Worm (Caenorhabditis elegans) whole organism, young adult: ENCODE measurements around the gene nspg-7.1.

ENCODE experiments used
- B0261.1 ChIP-seq: sonication (generic microtip); optimal IDR thresholded peaks from 2 replicates; lab custom pipeline; 2016; ENCODE audit warnings: mild to moderate bottlenecking, missing genetic modification characterization, moderate library complexity, missing compliant biosample characterization
- F49E8.2 ChIP-seq: sonication (generic microtip); optimal IDR thresholded peaks from 3 replicates; lab custom pipeline; 2017; ENCODE audit warnings: missing genetic modification characterization, mild to moderate bottlenecking, missing compliant biosample characterization, antibody characterized with exemption, moderate library complexity; ENCODE audit not compliant: insufficient read depth
- F55B11.4 ChIP-seq: sonication (generic microtip); optimal IDR thresholded peaks from 2 replicates; lab custom pipeline; 2016; ENCODE audit warnings: missing compliant biosample characterization, missing genetic modification characterization, borderline replicate concordance; ENCODE audit not compliant: insufficient read depth
- K11D2.4 ChIP-seq: fragments of 200-800 bp; sonication (Bioruptor generic); IDR thresholded peaks from 2 replicates; pipeline ENCODE4 v1.3.6; 2022; ENCODE audit warnings: missing genetic modification reagents, missing genetic modification characterization, missing compliant biosample characterization
- Y53G8AR.9 ChIP-seq: fragments of 200-800 bp; sonication (Bioruptor generic); conservative IDR thresholded peaks from 2 replicates; pipeline ENCODE4 v1.3.6; 2022; ENCODE audit warnings: missing genetic modification reagents, missing genetic modification characterization, missing compliant biosample characterization
- athp-1 ChIP-seq: sonication (generic microtip); optimal IDR thresholded peaks from 2 replicates; lab custom pipeline; 2017; ENCODE audit warnings: mild to moderate bottlenecking, missing genetic modification characterization, missing compliant biosample characterization
- bed-1 ChIP-seq: fragments of 200-800 bp; sonication (Bioruptor generic); IDR thresholded peaks from 2 replicates; pipeline ENCODE4 v1.3.6; 2022; ENCODE audit warnings: missing genetic modification reagents, missing genetic modification characterization, missing compliant biosample characterization
- cebp-1 ChIP-seq, 2 experiments: fragments of 200-800 bp in 1 of 2; sonication (Bioruptor generic) in 1 of 2; sonication (generic microtip) in 1 of 2; IDR thresholded peaks in 1 of 2; optimal IDR thresholded peaks in 1 of 2; 2 replicates each; pipeline versions ENCODE4 v1.3.6 to Lab custom; 2017 to 2022; ENCODE audit warnings: missing compliant biosample characterization in 2 of 2, missing genetic modification characterization in 2 of 2, mild to moderate bottlenecking in 1 of 2, missing genetic modification reagents in 1 of 2, moderate library complexity in 1 of 2
- ceh-40 ChIP-seq: fragments of 200-800 bp; sonication (Bioruptor generic); IDR thresholded peaks from 2 replicates; pipeline ENCODE4 v1.3.6; 2022; ENCODE audit warnings: missing genetic modification characterization, missing compliant biosample characterization
- ceh-58 ChIP-seq: fragments of 200-800 bp; sonication (Bioruptor generic); IDR thresholded peaks from 2 replicates; pipeline ENCODE4 v1.3.6; 2022; ENCODE audit warnings: missing genetic modification characterization, missing compliant biosample characterization
- ceh-91 ChIP-seq: fragments of 200-800 bp; sonication (Bioruptor generic); IDR thresholded peaks from 2 replicates; pipeline ENCODE4 v1.3.6; 2022; ENCODE audit warnings: missing genetic modification reagents, missing genetic modification characterization, missing compliant biosample characterization
- egl-18 ChIP-seq: fragments of 200-800 bp; sonication (Bioruptor generic); IDR thresholded peaks from 2 replicates; pipeline ENCODE4 v1.3.6; 2022; ENCODE audit warnings: missing genetic modification reagents, missing genetic modification characterization, missing compliant biosample characterization
- ets-4 ChIP-seq: fragments of 200-800 bp; sonication (Bioruptor generic); optimal IDR thresholded peaks from 2 replicates; lab custom pipeline; 2018; ENCODE audit warnings: mild to moderate bottlenecking, missing genetic modification characterization, missing compliant biosample characterization
- fkh-3 ChIP-seq: sonication (generic microtip); optimal IDR thresholded peaks from 2 replicates; lab custom pipeline; 2016; ENCODE audit warnings: mild to moderate bottlenecking, missing genetic modification characterization, missing compliant biosample characterization
- hlh-26 ChIP-seq: fragments of 200-800 bp; sonication (Bioruptor generic); conservative IDR thresholded peaks from 2 replicates; pipeline ENCODE4 v1.3.6; 2022; ENCODE audit warnings: missing genetic modification reagents, missing genetic modification characterization, missing compliant biosample characterization
- hmg-1.2 ChIP-seq: fragments of 200-800 bp; sonication (Bioruptor generic); IDR thresholded peaks from 2 replicates; pipeline ENCODE4 v1.3.6; 2022; ENCODE audit warnings: missing genetic modification reagents, missing genetic modification characterization, missing compliant biosample characterization
- let-526 ChIP-seq: fragments of 200-800 bp; sonication (Bioruptor generic); IDR thresholded peaks from 2 replicates; pipeline ENCODE4 v1.3.6; 2022; ENCODE audit warnings: missing genetic modification reagents, missing genetic modification characterization, missing compliant biosample characterization
- let-607 ChIP-seq, 2 experiments: fragments of 200-800 bp in 1 of 2; sonication (Bioruptor generic) in 1 of 2; sonication (generic microtip) in 1 of 2; optimal IDR thresholded peaks; 2 replicates each; lab custom pipeline; 2016 to 2018; ENCODE audit warnings: mild to moderate bottlenecking in 2 of 2, missing compliant biosample characterization in 2 of 2, missing genetic modification characterization in 2 of 2, moderate library complexity in 2 of 2, missing genotype in 1 of 2
- lin-26 ChIP-seq: fragments of 200-800 bp; sonication (Bioruptor generic); IDR thresholded peaks from 2 replicates; pipeline ENCODE4 v1.3.6; 2022; ENCODE audit warnings: missing genetic modification reagents, missing genetic modification characterization, missing compliant biosample characterization
- lin-35 ChIP-seq, 3 experiments: fragments of 150-350 bp in 2 of 3; sonication (generic microtip) in 1 of 3; optimal IDR thresholded peaks; 2 replicates each; lab custom pipeline; 2014 to 2018; ENCODE audit warnings: missing biosample characterization in 3 of 3, missing genetic modification characterization in 3 of 3, missing genetic modification reagents in 3 of 3
- lin-40 ChIP-seq: sonication (generic microtip); optimal IDR thresholded peaks from 2 replicates; lab custom pipeline; 2016; ENCODE audit warnings: missing genetic modification characterization, mild to moderate bottlenecking, missing compliant biosample characterization, missing genotype, missing genetic modification reagents
- madf-10 ChIP-seq: sonication (generic microtip); optimal IDR thresholded peaks from 2 replicates; lab custom pipeline; 2016; ENCODE audit warnings: mild to moderate bottlenecking, missing genetic modification characterization, missing compliant biosample characterization
- mcd-1 ChIP-seq: fragments of 200-800 bp; sonication (Bioruptor generic); IDR thresholded peaks from 2 replicates; pipeline ENCODE4 v1.3.6; 2022; ENCODE audit warnings: missing genetic modification reagents, missing genetic modification characterization, missing compliant biosample characterization
- nfya-2 ChIP-seq: fragments of 200-800 bp; sonication (Bioruptor generic); IDR thresholded peaks from 2 replicates; pipeline ENCODE4 v1.3.6; 2022; ENCODE audit warnings: missing genetic modification reagents, missing genetic modification characterization, missing compliant biosample characterization
- nhr-80 ChIP-seq: sonication (generic microtip); optimal IDR thresholded peaks from 2 replicates; lab custom pipeline; 2016; ENCODE audit warnings: missing genetic modification characterization, missing compliant biosample characterization
- pbrm-1 ChIP-seq: fragments of 200-800 bp; sonication (Bioruptor generic); IDR thresholded peaks from 2 replicates; pipeline ENCODE4 v1.3.6; 2022; ENCODE audit warnings: missing genetic modification reagents, missing genetic modification characterization, missing compliant biosample characterization
- sdz-38 ChIP-seq: sonication (generic microtip); optimal IDR thresholded peaks from 2 replicates; lab custom pipeline; 2016; ENCODE audit warnings: missing genotype, missing genetic modification characterization, missing compliant biosample characterization
- sea-2 ChIP-seq: fragments of 200-800 bp; sonication (Bioruptor generic); IDR thresholded peaks from 2 replicates; pipeline ENCODE4 v1.3.6; 2022; ENCODE audit warnings: missing genetic modification characterization, missing compliant biosample characterization
- snpc-1.1 ChIP-seq: sonication (generic microtip); optimal IDR thresholded peaks from 2 replicates; lab custom pipeline; 2017; ENCODE audit warnings: missing genetic modification characterization, mild to moderate bottlenecking, missing compliant biosample characterization, antibody characterized with exemption, moderate library complexity, missing genotype, missing genetic modification reagents; ENCODE audit not compliant: insufficient read depth
- snpc-1.3 ChIP-seq: sonication (generic microtip); optimal IDR thresholded peaks from 2 replicates; lab custom pipeline; 2017; ENCODE audit warnings: missing genetic modification characterization, mild to moderate bottlenecking, missing compliant biosample characterization, antibody characterized with exemption, moderate library complexity, missing genotype, missing genetic modification reagents; ENCODE audit not compliant: insufficient read depth
- snpc-3.4 ChIP-seq: sonication (generic microtip); optimal IDR thresholded peaks from 2 replicates; lab custom pipeline; 2017; ENCODE audit warnings: missing genetic modification characterization, mild to moderate bottlenecking, missing compliant biosample characterization, antibody characterized with exemption, moderate library complexity, missing genotype, missing genetic modification reagents
- somi-1 ChIP-seq: fragments of 200-800 bp; sonication (Bioruptor generic); optimal IDR thresholded peaks from 2 replicates; lab custom pipeline; 2018; ENCODE audit warnings: mild to moderate bottlenecking, missing genetic modification characterization, missing compliant biosample characterization
- unc-130 ChIP-seq: sonication (generic microtip); optimal IDR thresholded peaks from 2 replicates; lab custom pipeline; 2016; ENCODE audit warnings: missing genetic modification reagents, missing genetic modification characterization, missing compliant biosample characterization
- unc-62 ChIP-seq: fragments of 150-350 bp; optimal IDR thresholded peaks from 2 replicates; lab custom pipeline; 2014; ENCODE audit warnings: missing biosample characterization, missing genetic modification reagents, missing genetic modification characterization
- ztf-26 ChIP-seq: sonication (generic microtip); optimal IDR thresholded peaks from 2 replicates; lab custom pipeline; 2017; ENCODE audit warnings: missing genetic modification characterization, missing compliant biosample characterization
- ztf-6 ChIP-seq: fragments of 200-800 bp; sonication (Bioruptor generic); IDR thresholded peaks from 2 replicates; pipeline ENCODE4 v1.3.6; 2022; ENCODE audit warnings: missing genetic modification reagents, missing genetic modification characterization, missing compliant biosample characterization

The nspg-7.1 gene

DNA sequence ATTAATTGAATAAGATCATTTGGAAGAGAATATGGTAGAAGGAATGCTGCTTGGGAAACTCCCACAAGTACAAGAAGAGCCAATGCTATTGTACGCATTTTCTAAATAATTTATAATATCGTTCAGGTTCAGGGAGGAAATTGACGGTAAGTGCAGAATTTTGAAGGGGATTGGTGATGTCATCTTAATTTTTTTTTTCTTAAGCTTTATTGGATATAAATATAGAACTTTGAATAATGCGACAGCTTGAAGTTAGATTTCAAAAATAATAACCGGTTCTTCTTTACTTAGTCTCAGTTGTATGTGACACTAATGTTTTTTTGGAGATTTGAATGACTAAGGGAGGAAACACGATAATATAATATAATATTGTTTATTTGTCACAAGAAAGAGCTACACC lies at the start of gene nspg-7.1:
nspg-7.1 (minus strand) TSS at position 101 of the 400 bp plus-strand sequence.
- no peak for TF ChIP-seq ceh-58 (GFP tag; lab: Robert Waterston, UW)
- TF ChIP-seq ceh-40, result no peak
- no peak for TF ChIP-seq lin-26 (GFP tag; lab: Robert Waterston, UW)
- no peak for TF ChIP-seq pbrm-1 (GFP tag; lab: Robert Waterston, UW)

DNA sequence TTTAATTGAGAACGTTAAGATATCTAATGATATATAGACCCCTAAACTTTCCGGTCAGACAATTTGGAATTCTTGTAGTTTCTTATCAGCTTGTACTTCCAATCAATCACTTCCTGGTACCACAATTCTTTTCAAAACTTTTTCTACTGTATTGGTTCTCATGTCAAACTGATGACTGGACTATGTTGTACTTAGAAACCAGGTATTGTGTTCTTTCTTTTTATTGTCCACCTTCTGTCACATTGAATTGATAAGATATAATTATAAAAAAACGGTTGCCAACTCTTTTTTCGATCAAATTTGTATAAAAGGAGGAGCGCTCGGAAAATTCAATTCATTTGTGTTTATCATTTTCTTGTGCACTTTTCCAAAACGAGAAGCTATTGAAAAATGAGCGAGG lies 47.6 kb upstream of the nspg-7.1 start, which contains the start of gene C10C5.4:
C10C5.4 (plus strand) TSS at position 281 of the 400 bp plus-strand sequence.
- TF ChIP-seq let-607 (tag; optimal IDR thresholded peaks at IDR 0.05; lab: Kevin White, UChicago), result peak in 1 of 2 experiments; percentile 6
- TF ChIP-seq nhr-80 (tag; lab: Kevin White, UChicago), result peak; percentile 76
- TF ChIP-seq ztf-6, result no peak

DNA sequence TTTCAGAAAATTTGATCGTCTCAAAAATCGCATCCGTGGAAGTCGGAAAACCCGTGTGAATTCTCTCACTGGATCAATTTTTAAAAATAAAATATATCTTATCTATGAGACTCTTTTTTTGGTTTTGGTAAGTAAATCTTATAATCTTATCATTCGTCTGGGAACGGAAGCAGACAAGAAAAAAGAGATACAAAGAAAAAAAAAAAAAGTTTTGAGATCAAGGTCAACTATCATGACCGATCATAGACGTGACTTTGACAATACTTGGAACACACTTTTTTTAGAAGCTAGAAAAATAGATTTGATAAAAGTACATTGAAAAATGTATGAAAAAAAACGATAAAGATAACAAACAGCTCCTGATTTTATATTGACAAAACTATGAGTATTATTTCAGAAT lies 45.9 kb upstream of the nspg-7.1 start:
- TF ChIP-seq athp-1 (no peak), lin-40 (peak; percentile 30), K11D2.4 (GFP tag; lab: Robert Waterston, UW) (peak; percentile 63; the same call in 1 of the 2 replicates), ceh-40 (no peak), unc-130 (GFP tag; lab: Kevin White, UChicago) (no peak), ztf-26 (tag; lab: Kevin White, UChicago) (peak; percentile 56), somi-1 (GFP tag; lab: Kevin White, UChicago) (peak; percentile 10)

DNA sequence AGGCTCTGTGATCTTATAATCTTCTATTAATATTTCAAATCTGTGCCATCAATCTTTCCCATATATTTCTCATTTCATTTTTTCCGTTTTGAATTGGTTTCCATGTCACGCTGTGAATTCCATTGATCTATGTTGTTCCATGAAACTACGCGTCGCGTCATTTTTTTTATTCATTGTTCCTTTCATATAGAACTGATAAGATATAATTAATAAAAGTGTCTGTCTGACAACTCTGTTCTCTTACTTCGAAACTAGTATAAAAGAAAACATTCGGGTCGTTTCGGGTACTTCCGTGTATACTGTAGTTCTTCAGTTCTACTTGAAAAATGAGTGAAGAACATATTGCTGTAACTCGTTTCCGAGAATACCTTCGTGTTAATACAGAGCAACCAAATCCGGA lies 43.9 kb upstream of the nspg-7.1 start, which contains the start of gene C10C5.3:
C10C5.3 (plus strand) TSS at position 301 of the 400 bp plus-strand sequence.
- TF ChIP-seq ets-4 (GFP tag; lab: Kevin White, UChicago), result no peak
- TF ChIP-seq unc-130 (GFP tag; lab: Kevin White, UChicago), result no peak
- TF ChIP-seq let-526 (GFP tag; lab: Robert Waterston, UW), result no peak
- no peak for TF ChIP-seq madf-10 (tag; lab: Kevin White, UChicago)
- no peak for TF ChIP-seq egl-18
- TF ChIP-seq snpc-1.3 (tag; lab: Kevin White, UChicago), result no peak
- no peak for TF ChIP-seq F55B11.4 (tag; lab: Kevin White, UChicago)
- TF ChIP-seq athp-1, result no peak

DNA sequence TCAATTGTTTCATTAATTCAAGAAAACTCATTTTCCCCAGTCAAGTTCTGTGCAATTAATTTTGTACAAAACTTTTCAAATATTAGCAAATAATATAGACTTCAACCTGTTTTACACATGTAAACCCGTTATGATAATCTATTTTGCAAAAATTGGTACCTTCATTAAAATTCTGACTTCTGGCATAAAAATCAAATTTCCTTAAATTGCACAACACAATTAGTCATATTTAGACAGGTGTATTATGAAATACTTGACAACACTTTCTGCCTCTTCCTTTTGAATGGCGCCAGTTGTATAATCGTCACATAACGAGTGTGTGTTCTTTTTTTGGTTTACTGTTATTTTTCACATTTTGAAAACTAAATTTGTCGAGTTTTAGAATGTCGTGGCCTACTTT lies 40.5 kb upstream of the nspg-7.1 start, which contains the start of gene fbxc-58:
fbxc-58 (plus strand) TSS at position 383 of the 400 bp plus-strand sequence.
- TF ChIP-seq unc-62, result peak; percentile 96
- TF ChIP-seq nhr-80 (tag; lab: Kevin White, UChicago), result peak; percentile 33
- TF ChIP-seq cebp-1 (GFP tag; IDR thresholded peaks at IDR 0.05; lab: Robert Waterston, UW), result peak; percentile 93
- peak; percentile 93 for TF ChIP-seq cebp-1 (tag; optimal IDR thresholded peaks at IDR 0.05; lab: Kevin White, UChicago)
- no peak for TF ChIP-seq hlh-26
- TF ChIP-seq, all 124 proteins: peak for 3

DNA sequence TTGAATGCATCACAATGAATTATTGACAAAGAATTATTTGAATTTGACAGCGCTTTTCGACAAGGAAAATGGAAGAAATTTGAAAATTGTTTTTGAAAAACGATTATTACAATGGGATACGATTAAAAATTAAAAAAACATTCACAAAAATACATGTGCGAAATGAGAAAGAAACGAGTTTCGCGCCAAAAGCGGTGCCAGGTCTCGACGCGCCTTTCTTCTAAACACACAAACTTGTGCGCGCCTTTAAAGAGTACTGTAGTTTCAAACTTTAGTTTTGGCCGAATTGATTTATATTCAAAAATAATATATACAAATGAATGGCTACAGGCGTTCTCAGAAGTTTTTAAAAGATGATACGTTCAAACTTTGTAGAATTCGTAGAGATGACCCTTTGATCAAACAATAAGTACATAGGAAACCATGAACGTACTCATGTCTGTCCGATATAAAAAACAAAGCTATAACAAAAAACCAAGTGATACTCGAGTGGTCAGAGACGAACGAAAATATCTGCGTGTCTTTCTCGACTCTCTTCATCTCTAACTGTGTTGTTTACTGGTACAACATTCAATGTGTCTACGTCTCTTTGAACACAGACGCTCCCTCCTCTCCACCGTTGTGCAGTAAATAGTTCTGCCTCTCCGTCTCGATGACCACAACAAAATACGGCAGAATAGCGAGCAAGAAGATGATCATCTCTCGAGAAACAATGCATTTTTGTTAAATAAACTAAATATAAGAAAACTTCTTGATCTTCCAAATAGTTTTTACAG lies 37.4 kb upstream of the nspg-7.1 start:
- TF ChIP-seq snpc-1.1 (tag; lab: Kevin White, UChicago) (peak; percentile 37), fkh-3 (tag; lab: Kevin White, UChicago) (no peak), nfya-2 (GFP tag; lab: Robert Waterston, UW) (no peak), nhr-80 (tag; lab: Kevin White, UChicago) (peak; percentile 15), mcd-1 (GFP tag; lab: Robert Waterston, UW) (peak; percentile 35; the same call in 1 of the 2 replicates), F49E8.2 (tag; lab: Kevin White, UChicago) (peak; percentile 42), B0261.1 (no peak), lin-35 (GFP tag; optimal IDR thresholded peaks at IDR 0.05; lab: Kevin White, UChicago) (no peak), snpc-3.4 (tag; lab: Kevin White, UChicago) (peak; percentile 70), sea-2 (GFP tag; lab: Robert Waterston, UW) (no peak), ceh-91 (peak; percentile 76), sdz-38 (tag; lab: Kevin White, UChicago) (no peak), Y53G8AR.9 (GFP tag; lab: Robert Waterston, UW) (no peak), lin-40 (peak; percentile 8), bed-1 (GFP tag; lab: Robert Waterston, UW) (no peak), hmg-1.2 (GFP tag; lab: Robert Waterston, UW) (peak; percentile 35; the same call in 1 of the 2 replicates), pbrm-1 (GFP tag; lab: Robert Waterston, UW) (no peak)
